Fruit fly (Drosophila melanogaster) S2 (cell line): ENCODE results near the gene Peritrophin-15b.

Experiments used
- CG8478 ChIP-seq: fragments of >200 bp; optimal IDR thresholded peaks from 2 replicates; lab custom pipeline; 2018
- CTCF ChIP-seq, 2 experiments: fragments of >200 bp; optimal IDR thresholded peaks; 2 replicates each; lab custom pipeline; 2018

- no peak for TF ChIP-seq CG8478 (lab: Kevin White, UChicago)
- no peak for TF ChIP-seq CTCF (optimal IDR thresholded peaks at IDR 0.05; lab: Kevin White, UChicago)
Observed at dm6 chr2L:8381508-8382036, 13.2 kb downstream of the Peritrophin-15b start, which contains the start of gene AlaRS.
